Fruit fly (Drosophila melanogaster): Measurements from ENCODE around the gene CG6678.

CG6678 gene

DNA sequence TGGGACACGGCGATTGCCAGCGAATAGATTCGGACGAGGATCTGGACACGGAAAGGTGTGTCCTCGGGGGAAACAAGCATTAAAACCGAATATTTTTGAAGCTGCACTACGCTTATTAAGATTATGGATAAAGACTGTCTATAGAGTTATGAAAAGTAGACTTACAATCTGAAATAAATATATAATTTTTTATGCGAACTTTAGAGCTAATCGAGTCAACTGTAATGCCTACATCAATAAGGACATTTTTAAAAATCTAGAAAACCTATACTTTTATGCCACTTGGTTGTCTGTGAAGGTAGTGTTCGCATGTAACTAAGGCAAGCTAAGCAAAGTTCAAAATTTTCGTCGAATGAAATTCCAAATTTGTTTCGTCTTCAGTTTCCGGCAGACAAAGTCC lies 13.4 kb upstream of the CG6678 start, which contains the start of gene CG31178:
Gene CG31178 (plus strand): TSS at position 301 of the 400 bp plus-strand sequence.
- TF ChIP-seq insv (optimal IDR thresholded peaks at IDR 0.05), result no peak
- TF ChIP-seq ttk (optimal IDR thresholded peaks at IDR 0.05), result no peak
- no peak for TF ChIP-seq psq (optimal IDR thresholded peaks at IDR 0.05)
- no peak for TF ChIP-seq Myc (optimal IDR thresholded peaks at IDR 0.05)
- no peak for TF ChIP-seq h (optimal IDR thresholded peaks at IDR 0.05)
- TF ChIP-seq Sin3A (optimal IDR thresholded peaks at IDR 0.05), result no peak

DNA sequence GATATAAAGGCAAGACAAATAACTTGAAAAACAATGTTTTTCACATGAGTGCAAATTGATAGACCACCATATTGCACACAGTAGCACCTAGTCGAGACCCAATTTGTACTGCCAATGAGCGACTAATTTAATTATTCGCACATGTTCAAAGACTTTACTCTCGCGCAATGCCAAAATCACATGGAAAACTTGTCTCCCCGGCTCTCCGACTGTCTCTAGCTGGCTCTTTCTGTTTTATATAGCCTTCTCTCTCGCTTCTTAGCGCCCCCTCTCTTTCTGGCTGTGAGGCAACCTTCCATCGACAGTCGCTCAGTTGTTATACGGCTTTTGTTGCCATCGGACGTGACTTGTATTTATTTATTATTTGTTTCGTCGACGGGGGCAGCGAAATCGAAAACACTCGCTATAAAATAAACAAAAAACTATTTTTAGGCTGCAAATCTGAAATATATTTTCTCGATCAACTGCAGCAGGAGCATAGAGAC lies 11.8 kb upstream of the CG6678 start, which contains the start of gene CG6656:
Gene CG6656 (plus strand): TSS at position 312 of the 485 bp plus-strand sequence.
- TF ChIP-seq psq (optimal IDR thresholded peaks at IDR 0.05), result no peak
- no peak for TF ChIP-seq Sin3A (optimal IDR thresholded peaks at IDR 0.05)
- no peak for TF ChIP-seq h (optimal IDR thresholded peaks at IDR 0.05)
- no peak for TF ChIP-seq insv (optimal IDR thresholded peaks at IDR 0.05)
- no peak for TF ChIP-seq Myc (optimal IDR thresholded peaks at IDR 0.05)

DNA sequence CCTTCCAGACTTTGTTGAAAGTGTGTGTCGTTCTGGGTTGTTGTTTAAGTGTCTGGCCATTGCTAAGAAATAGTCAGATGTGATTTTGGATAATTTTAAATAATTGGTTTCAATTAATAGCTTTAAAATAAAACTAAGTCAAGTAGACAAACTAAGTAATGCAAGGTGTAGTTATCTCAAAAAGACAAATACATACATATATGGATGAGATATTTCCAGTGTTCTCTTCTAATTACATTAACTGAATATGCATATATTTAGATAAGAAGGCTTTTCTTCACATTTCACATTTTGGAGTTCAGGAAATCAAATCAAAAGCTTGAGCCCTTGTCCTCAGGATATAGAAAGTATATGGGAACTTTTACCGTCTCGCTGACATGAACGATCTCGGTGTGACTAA lies 9.2 kb upstream of the CG6678 start, which contains the start of gene P5CDh2:
Gene P5CDh2 (plus strand): TSS at position 301 of the 400 bp plus-strand sequence.
- TF ChIP-seq Myc (optimal IDR thresholded peaks at IDR 0.05) (no peak), psq (optimal IDR thresholded peaks at IDR 0.05) (no peak), h (optimal IDR thresholded peaks at IDR 0.05) (no peak), Sin3A (optimal IDR thresholded peaks at IDR 0.05) (no peak), insv (optimal IDR thresholded peaks at IDR 0.05) (no peak), ttk (optimal IDR thresholded peaks at IDR 0.05) (no peak)

DNA sequence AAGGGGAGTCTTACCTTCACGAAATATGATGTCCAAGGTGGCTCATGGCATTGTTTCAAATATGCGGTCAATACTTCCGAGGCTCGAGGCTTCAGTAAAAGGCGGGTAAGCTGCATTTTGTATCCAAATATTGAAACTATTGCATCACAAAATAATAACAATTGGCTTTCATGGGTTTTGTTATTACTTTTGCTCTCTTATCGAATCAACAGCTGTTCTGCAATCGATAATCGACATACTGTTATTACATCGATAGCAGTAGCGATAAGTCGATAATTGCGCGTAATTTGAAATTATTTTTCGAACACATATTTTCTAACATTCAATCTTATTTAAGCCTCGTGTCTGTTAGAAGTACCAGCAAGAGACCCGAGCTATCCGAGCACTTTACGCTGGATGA lies 8.4 kb upstream of the CG6678 start, which contains the start of gene CG34148:
Gene CG34148 (minus strand): TSS at position 214 of the 400 bp plus-strand sequence.
- no peak for TF ChIP-seq Myc (optimal IDR thresholded peaks at IDR 0.05)

DNA sequence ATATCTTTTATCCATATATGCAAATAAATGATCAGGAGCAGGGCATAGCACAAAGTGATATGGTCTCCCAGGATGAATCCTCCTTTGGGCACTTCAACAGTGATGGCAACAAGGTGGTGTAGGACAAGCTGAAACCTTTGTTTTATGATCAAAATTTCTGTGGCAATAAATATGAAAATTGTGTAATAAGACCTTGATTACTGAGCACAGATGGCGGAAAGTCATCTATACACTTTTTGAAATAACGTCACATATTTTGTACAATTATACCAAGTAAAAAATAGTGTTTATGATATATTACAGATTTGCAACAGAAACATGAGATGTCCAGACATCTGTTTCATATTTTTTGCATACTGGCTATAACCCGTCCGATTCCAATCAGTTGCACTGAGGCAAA lies 6.3 kb upstream of the CG6678 start, which contains the start of gene CG31465:
Gene CG31465 (plus strand): TSS at position 301 of the 400 bp plus-strand sequence.
- TF ChIP-seq ttk (optimal IDR thresholded peaks at IDR 0.05) (no peak), insv (optimal IDR thresholded peaks at IDR 0.05) (no peak), h (optimal IDR thresholded peaks at IDR 0.05) (no peak), Sin3A (optimal IDR thresholded peaks at IDR 0.05) (no peak), psq (optimal IDR thresholded peaks at IDR 0.05) (no peak), Myc (optimal IDR thresholded peaks at IDR 0.05) (no peak)

DNA sequence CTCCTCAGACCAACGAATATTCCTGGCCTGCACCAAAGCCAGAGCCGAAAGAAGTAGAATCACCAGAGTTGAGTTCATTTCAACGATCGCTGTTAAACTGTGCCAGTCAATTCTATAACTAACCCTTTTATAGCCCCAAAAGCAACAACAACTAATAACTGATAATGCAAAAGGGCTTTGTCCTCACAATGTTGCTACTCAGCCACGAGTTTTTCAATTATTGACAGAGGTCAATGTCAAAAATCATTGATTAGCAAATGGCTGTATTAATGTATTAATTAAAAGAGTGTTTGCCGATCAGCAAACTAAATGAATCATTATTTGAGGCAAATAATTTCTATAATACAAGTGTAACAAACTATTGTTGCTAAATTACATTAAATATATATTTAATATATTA lies 2.5 kb upstream of the CG6678 start, which contains the start of gene fit:
Gene fit (minus strand): TSS at position 101 of the 400 bp plus-strand sequence.
- TF ChIP-seq insv (optimal IDR thresholded peaks at IDR 0.05) (no peak), psq (optimal IDR thresholded peaks at IDR 0.05) (no peak), Myc (optimal IDR thresholded peaks at IDR 0.05) (no peak), Sin3A (optimal IDR thresholded peaks at IDR 0.05) (no peak), h (optimal IDR thresholded peaks at IDR 0.05) (no peak), ttk (optimal IDR thresholded peaks at IDR 0.05) (no peak)

DNA sequence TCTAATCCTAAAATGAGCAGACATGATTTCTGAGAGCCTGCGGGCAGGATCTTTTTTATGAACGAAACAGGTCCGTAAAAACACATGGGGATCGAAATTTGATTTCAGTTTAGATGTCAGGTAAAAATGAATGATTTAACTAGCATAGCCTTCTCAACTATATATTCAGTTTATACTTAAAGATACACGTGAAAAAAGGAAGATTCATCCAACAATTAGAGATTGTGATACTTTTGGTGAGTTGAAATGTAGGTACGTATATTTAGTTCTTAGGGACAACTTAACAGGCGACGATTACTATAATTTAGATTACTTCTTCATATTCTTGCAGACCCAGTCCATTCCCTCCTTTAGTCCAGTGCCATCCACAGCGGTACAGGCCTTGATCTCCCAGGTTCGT lies 1.4 kb upstream of the CG6678 start, which contains the start of gene CG17819:
Gene CG17819 (minus strand): TSS at position 101 of the 400 bp plus-strand sequence.
- TF ChIP-seq insv (optimal IDR thresholded peaks at IDR 0.05), result no peak
- no peak for TF ChIP-seq psq (optimal IDR thresholded peaks at IDR 0.05)
- no peak for TF ChIP-seq Sin3A (optimal IDR thresholded peaks at IDR 0.05)
- no peak for TF ChIP-seq ttk (optimal IDR thresholded peaks at IDR 0.05)
- TF ChIP-seq Myc (optimal IDR thresholded peaks at IDR 0.05), result no peak

DNA sequence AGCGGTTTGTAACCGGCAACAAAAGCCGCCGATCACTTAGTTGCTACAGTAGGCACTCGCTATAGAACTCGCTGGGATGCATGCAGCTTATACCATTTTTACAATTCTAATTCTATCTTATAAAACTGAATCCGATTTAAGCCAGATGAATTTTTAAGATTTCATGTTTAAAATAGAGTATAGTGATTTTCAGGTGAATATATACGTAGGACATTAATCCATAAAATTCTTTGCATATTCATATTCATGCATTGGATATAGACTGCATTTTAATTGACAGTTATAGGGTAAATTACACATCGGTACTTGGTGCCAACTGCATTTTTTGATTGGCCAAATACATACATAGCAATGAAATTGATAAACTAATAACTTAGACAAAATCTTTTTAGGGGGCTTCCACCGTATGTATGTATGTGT lies 769 bp downstream of the CG6678 start:
- TF ChIP-seq psq (optimal IDR thresholded peaks at IDR 0.05) (no peak), Sin3A (optimal IDR thresholded peaks at IDR 0.05) (no peak), insv (optimal IDR thresholded peaks at IDR 0.05) (no peak), h (optimal IDR thresholded peaks at IDR 0.05) (no peak), ttk (optimal IDR thresholded peaks at IDR 0.05) (no peak), Myc (optimal IDR thresholded peaks at IDR 0.05) (no peak)

DNA sequence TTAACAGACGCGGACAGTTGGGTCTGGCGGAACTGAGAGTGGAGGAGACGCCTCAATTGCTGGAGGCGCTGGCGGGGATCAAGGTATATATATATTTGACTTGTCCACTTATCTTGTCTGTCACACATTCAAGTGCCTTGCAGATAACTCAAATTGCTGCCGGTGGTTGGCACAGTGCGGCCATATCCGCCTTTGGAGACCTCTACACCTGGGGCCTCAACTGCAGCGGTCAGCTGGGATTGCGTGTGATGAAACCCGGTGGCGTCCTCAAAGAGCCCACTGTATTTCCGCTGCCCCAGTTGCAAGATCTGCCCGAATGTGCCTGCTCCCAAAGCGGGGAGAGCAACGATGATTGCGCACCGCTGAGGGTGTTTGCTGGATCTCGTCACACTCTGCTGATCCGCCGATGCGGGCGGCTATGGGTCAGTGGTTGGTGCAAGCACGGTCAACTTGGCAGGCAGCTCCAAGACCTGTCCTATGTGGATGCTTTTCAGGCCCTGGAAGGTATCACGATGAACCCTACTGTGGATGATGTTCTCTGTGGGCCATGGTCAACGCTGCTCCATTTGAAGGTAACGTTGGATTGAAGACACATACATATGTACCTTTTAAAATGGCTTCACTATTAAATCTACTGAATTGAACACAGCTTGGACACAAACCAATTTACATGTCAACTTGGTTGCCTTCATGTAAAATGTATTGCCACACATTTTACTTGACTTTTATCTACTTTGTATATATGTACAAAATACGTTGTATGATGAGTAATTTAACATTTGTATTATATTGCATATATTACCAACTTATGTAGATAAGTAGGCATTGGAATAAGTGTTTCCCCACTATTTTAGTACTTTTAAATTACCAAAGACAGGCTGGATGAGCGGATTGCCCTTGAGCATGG lies 2.1 kb downstream of the CG6678 start, which contains the start of gene CG43844:
Gene CG43844 (plus strand): TSS at position 844 of the 907 bp plus-strand sequence.
- TF ChIP-seq insv (optimal IDR thresholded peaks at IDR 0.05) (no peak), Sin3A (optimal IDR thresholded peaks at IDR 0.05) (no peak), ttk (optimal IDR thresholded peaks at IDR 0.05) (no peak), psq (optimal IDR thresholded peaks at IDR 0.05) (no peak), h (optimal IDR thresholded peaks at IDR 0.05) (no peak), Myc (optimal IDR thresholded peaks at IDR 0.05) (no peak)

DNA sequence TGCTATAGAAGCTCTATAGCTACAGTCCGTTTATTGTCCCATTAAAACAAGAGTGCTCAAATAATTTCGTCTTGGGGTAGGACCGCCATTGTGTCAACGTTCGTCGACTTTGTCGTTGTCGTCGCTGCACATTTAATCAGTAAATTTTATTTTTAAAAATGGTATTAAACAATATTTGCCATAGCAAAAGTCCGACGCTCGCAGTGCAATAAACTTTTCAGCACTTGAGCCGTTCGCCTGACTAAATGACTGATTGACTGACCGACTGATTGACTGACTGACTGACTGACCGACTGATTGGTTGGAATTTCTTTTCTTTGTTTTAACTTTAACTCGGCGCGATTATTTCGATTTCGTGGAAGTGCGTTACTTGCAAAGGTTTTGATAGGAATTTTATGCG lies 3.1 kb downstream of the CG6678 start:
- TF ChIP-seq psq (optimal IDR thresholded peaks at IDR 0.05) (no peak), Sin3A (optimal IDR thresholded peaks at IDR 0.05) (no peak), insv (optimal IDR thresholded peaks at IDR 0.05) (no peak), h (optimal IDR thresholded peaks at IDR 0.05) (no peak), Myc (optimal IDR thresholded peaks at IDR 0.05) (no peak), ttk (optimal IDR thresholded peaks at IDR 0.05) (no peak)

DNA sequence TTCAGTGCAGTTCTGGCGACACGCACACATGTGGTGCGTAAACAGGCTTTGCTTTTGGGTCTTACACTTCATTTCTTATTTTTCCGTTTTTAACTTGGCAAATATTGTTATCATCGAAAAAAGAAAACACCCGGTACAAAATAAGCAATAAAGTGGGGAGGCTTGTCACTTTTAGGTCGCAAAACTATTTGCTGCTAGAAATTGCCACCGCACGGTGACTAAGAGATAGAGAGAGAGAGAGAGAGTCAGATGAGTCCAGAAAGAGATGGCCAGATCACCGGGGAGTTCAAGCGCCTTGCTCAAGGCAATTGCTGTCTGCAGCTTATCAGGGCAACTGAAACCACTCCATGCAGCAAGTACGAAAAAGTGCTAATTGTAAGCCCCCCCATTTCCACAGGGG lies 3.9 kb downstream of the CG6678 start:
- TF ChIP-seq Myc (optimal IDR thresholded peaks at IDR 0.05), result no peak
- no peak for TF ChIP-seq insv (optimal IDR thresholded peaks at IDR 0.05)

DNA sequence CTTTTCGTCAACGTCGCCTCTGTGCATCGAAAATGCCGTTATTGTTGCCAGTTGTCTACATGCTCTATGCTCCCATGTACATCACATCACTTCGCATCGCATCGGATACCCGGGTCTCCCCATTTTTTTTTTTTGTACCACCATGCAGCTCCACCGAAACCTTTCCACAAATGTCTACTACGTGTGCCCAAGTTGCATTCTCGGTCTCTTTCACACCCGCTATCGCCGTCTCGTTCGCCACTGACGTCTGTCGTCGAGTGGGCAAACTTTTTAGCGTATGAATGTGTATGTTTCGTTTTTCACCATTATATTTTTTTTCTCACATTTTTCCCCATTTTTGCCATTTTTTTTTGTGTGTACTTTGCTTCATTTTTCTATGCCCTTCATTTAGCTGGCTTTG lies 5.6 kb downstream of the CG6678 start:
- TF ChIP-seq ttk (optimal IDR thresholded peaks at IDR 0.05) (no peak), psq (optimal IDR thresholded peaks at IDR 0.05) (no peak), insv (optimal IDR thresholded peaks at IDR 0.05) (no peak), Sin3A (optimal IDR thresholded peaks at IDR 0.05) (no peak)
